Worm (Caenorhabditis elegans): ENCODE results near the gene T09F3.2.

The T09F3.2 gene

ce11 chrII:10389038-10389437, 1.9 kb upstream of the T09F3.2 start:
- TF ChIP-seq lag-1 (GFP tag; IDR thresholded peaks at IDR 0.05) (no peak), snpc-1.1 (tag; optimal IDR thresholded peaks at IDR 0.05; ENCODE audit: insufficient read depth) (no peak), F37B4.10 (GFP tag; IDR thresholded peaks at IDR 0.05) (no peak), lin-26 (GFP tag; IDR thresholded peaks at IDR 0.05) (peak; percentile 64; the same call in 1 of the 2 replicates), pbrm-1 (GFP tag; IDR thresholded peaks at IDR 0.05) (peak; percentile 59; the same call in 1 of the 2 replicates), ceh-79 (tag; optimal IDR thresholded peaks at IDR 0.05) (no peak), attf-5 (GFP tag; optimal IDR thresholded peaks at IDR 0.05) (peak; percentile 69), ceh-40 (GFP tag; IDR thresholded peaks at IDR 0.05) (no peak), tlf-1 (GFP tag; optimal IDR thresholded peaks at IDR 0.05) (peak; percentile 8), B0336.3 (GFP tag; IDR thresholded peaks at IDR 0.05) (peak; percentile 49; the same call in 1 of the 2 replicates), Y79H2A.3 (GFP tag; conservative IDR thresholded peaks at IDR 0.05) (no peak), sdz-38 (tag; optimal IDR thresholded peaks at IDR 0.05) (no peak), atf-7 (tag; optimal IDR thresholded peaks at IDR 0.05) (peak; percentile 50), chd-7 (tag; optimal IDR thresholded peaks at IDR 0.05) (peak; percentile 68), aptf-3 (GFP tag; IDR thresholded peaks at IDR 0.05) (no peak), somi-1 (GFP tag; optimal IDR thresholded peaks at IDR 0.05) (peak; percentile 92), attf-3 (GFP tag; conservative IDR thresholded peaks at IDR 0.05) (no peak), lin-54 (GFP tag; optimal IDR thresholded peaks at IDR 0.05) (peak; percentile 42), unc-62 (GFP tag; optimal IDR thresholded peaks at IDR 0.05) (peak; percentile 25), hmg-1.2 (GFP tag; IDR thresholded peaks at IDR 0.05) (peak; percentile 51; the same call in 1 of the 2 replicates), let-607 (tag; optimal IDR thresholded peaks at IDR 0.05) (peak; percentile 64 to 67), ztf-26 (tag; optimal IDR thresholded peaks at IDR 0.05) (peak; percentile 89), lir-1 (GFP tag; conservative IDR thresholded peaks at IDR 0.05) (no peak), lin-40 (tag; optimal IDR thresholded peaks at IDR 0.05) (peak; percentile 75), lin-35 (GFP tag; optimal IDR thresholded peaks at IDR 0.05) (no peak), B0261.1 (tag; optimal IDR thresholded peaks at IDR 0.05) (no peak), C06A6.2 (GFP tag; conservative IDR thresholded peaks at IDR 0.05) (peak; percentile 45; the same call in 1 of the 2 replicates), athp-1 (tag; optimal IDR thresholded peaks at IDR 0.05) (no peak), F33H1.4 (GFP tag; IDR thresholded peaks at IDR 0.05) (no peak), pha-4 (tag; optimal IDR thresholded peaks at IDR 0.05) (peak; percentile 82), madf-8 (GFP tag; conservative IDR thresholded peaks at IDR 0.05) (no peak), Y56A3A.18 (GFP tag; IDR thresholded peaks at IDR 0.05) (no peak), madf-10 (tag; optimal IDR thresholded peaks at IDR 0.05) (peak; percentile 52), T07F8.4 (tag; optimal IDR thresholded peaks at IDR 0.05) (no peak), attf-6 (GFP tag; IDR thresholded peaks at IDR 0.05) (no peak), ztf-3 (GFP tag; optimal IDR thresholded peaks at IDR 0.05) (no peak), ekl-4 (GFP tag; IDR thresholded peaks at IDR 0.05) (peak; percentile 52), snpc-3.4 (tag; optimal IDR thresholded peaks at IDR 0.05) (no peak), egl-44 (GFP tag; IDR thresholded peaks at IDR 0.05) (peak; percentile 66; the same call in 1 of the 2 replicates), tbx-9 (tag; optimal IDR thresholded peaks at IDR 0.05; ENCODE audit: borderline replicate concordance) (no peak), dox-1 (GFP tag; IDR thresholded peaks at IDR 0.05) (peak; percentile 48; the same call in 1 of the 2 replicates), F22D6.2 (tag; optimal IDR thresholded peaks at IDR 0.05) (peak; percentile 61), aptf-2 (GFP tag; conservative IDR thresholded peaks at IDR 0.05) (no peak), ztf-22 (GFP tag; optimal IDR thresholded peaks at IDR 0.05) (peak; percentile 88), gei-17 (GFP tag; optimal IDR thresholded peaks at IDR 0.05) (peak; percentile 6), mxl-1 (tag; optimal IDR thresholded peaks at IDR 0.05) (no peak), hlh-26 (GFP tag; conservative IDR thresholded peaks at IDR 0.05) (no peak), nfyb-1 (GFP tag; IDR thresholded peaks at IDR 0.05) (peak; percentile 75; the same call in 1 of the 2 replicates), rcor-1 (GFP tag; IDR thresholded peaks at IDR 0.05) (0 out of 2 replicates have a peak, but pooled peaks have one; percentile 6)

Data from whole organism, young adult.